Worm (Caenorhabditis elegans) whole organism, L1 larva: Measurements from ENCODE around the gene ZC449.4.

Source experiments
- ama-1 ChIP-seq: fragments of 150-350 bp; optimal IDR thresholded peaks from 2 replicates; lab custom pipeline; 2014
- ces-1 ChIP-seq: fragments of 150-350 bp; optimal IDR thresholded peaks from 2 replicates; lab custom pipeline; 2014; ENCODE audit warnings: missing biosample characterization, missing genetic modification reagents, missing genetic modification characterization
- dsc-1 ChIP-seq: sonication (generic microtip); optimal IDR thresholded peaks from 2 replicates; lab custom pipeline; 2016; ENCODE audit warnings: mild to moderate bottlenecking, missing genetic modification characterization, missing compliant biosample characterization
- irx-1 ChIP-seq: sonication (generic microtip); optimal IDR thresholded peaks from 2 replicates; lab custom pipeline; 2016; ENCODE audit warnings: missing genetic modification characterization, missing compliant biosample characterization
- lsy-2 ChIP-seq, 2 experiments: fragments of 150-350 bp; optimal IDR thresholded peaks; 2 replicates each; lab custom pipeline; 2014; ENCODE audit warnings: missing biosample characterization in 2 of 2, missing genetic modification characterization in 2 of 2
- mdl-1 ChIP-seq, 2 experiments: fragments of 150-350 bp; optimal IDR thresholded peaks; 2 replicates each; lab custom pipeline; 2014 to 2017; ENCODE audit warnings: missing biosample characterization in 2 of 2, missing genetic modification characterization in 2 of 2, inconsistent platforms in 1 of 2
- nhr-11 ChIP-seq: fragments of 150-350 bp; optimal IDR thresholded peaks from 2 replicates; lab custom pipeline; 2014; ENCODE audit warnings: missing biosample characterization, missing genetic modification characterization
- nhr-77 ChIP-seq: fragments of 150-350 bp; optimal IDR thresholded peaks from 2 replicates; lab custom pipeline; 2014; ENCODE audit warnings: missing biosample characterization, missing genetic modification characterization
- pqm-1 ChIP-seq: sonication (generic microtip); optimal IDR thresholded peaks from 3 replicates; lab custom pipeline; 2017; ENCODE audit warnings: missing biosample characterization, missing genetic modification characterization
- snpc-4 ChIP-seq: fragments of 150-350 bp; optimal IDR thresholded peaks from 2 replicates; lab custom pipeline; 2014; ENCODE audit warnings: missing biosample characterization, missing genetic modification characterization
- tlp-1 ChIP-seq: fragments of 150-350 bp; optimal IDR thresholded peaks from 2 replicates; lab custom pipeline; 2014; ENCODE audit warnings: missing biosample characterization, missing genetic modification characterization
- vab-15 ChIP-seq: sonication (generic microtip); optimal IDR thresholded peaks from 2 replicates; lab custom pipeline; 2017; ENCODE audit warnings: missing genotype, mild to moderate bottlenecking, missing genetic modification characterization, missing compliant biosample characterization
- xbp-1 ChIP-seq: sonication (generic microtip); optimal IDR thresholded peaks from 2 replicates; lab custom pipeline; 2016; ENCODE audit warnings: missing genetic modification characterization, missing compliant biosample characterization
- zag-1 ChIP-seq: fragments of 150-350 bp; optimal IDR thresholded peaks from 2 replicates; lab custom pipeline; 2014; ENCODE audit warnings: missing biosample characterization, missing genetic modification characterization

ce11 chrX:5015775-5016174 is 18.0 kb downstream of the ZC449.4 start, which contains the start of gene ZC449.8:
- TF ChIP-seq lsy-2 (tag; optimal IDR thresholded peaks at IDR 0.05; lab: Kevin White, UChicago) (no peak), xbp-1 (no peak), pqm-1 (no peak), zag-1 (tag; lab: Kevin White, UChicago) (no peak), snpc-4 (tag; lab: Kevin White, UChicago) (no peak), mdl-1 (tag; optimal IDR thresholded peaks at IDR 0.05; lab: Kevin White, UChicago) (no peak), tlp-1 (tag; lab: Kevin White, UChicago) (no peak), nhr-77 (no peak), nhr-11 (no peak), ama-1 (no peak), ces-1 (no peak), irx-1 (tag; lab: Kevin White, UChicago) (no peak), dsc-1 (tag; lab: Kevin White, UChicago) (no peak), vab-15 (tag; lab: Kevin White, UChicago) (no peak)
